Fruit fly (Drosophila melanogaster) S2 (cell line): ENCODE measurements around the gene CG14731.

Source experiments
- CG8478 ChIP-seq: fragments of >200 bp; optimal IDR thresholded peaks from 2 replicates; lab custom pipeline; 2018
- CTCF ChIP-seq, 2 experiments: fragments of >200 bp; optimal IDR thresholded peaks; 2 replicates each; lab custom pipeline; 2018

DNA sequence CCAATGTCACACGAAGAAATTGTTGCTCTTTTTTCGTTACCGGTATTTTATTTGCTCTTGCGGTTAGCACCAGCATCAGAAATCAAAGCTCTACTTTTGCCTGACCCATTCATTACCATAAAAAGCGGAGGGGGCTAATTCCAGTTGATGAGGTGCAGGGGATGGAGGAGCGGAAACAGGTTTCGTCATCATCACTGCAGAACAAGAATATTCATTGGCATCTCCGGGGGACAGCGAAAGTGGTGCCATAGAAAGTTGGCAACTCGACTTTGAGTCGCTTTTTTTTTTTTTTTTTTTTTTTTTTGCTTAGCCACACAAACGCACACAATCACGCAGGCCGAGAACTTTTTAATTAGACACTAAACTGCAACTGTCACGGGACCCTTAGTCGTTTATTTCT is 10.1 kb downstream of the CG14731 start:
- TF ChIP-seq CG8478 (lab: Kevin White, UChicago) = no peak
- no peak for TF ChIP-seq CTCF (optimal IDR thresholded peaks at IDR 0.05; lab: Kevin White, UChicago)
